Worm (Caenorhabditis elegans) whole organism, L2 larva: ENCODE results near the gene ets-5.
A peak's percentile ranks its signal among the peaks of the same experiment; 100 is the strongest.

ENCODE experiments used
- C34F6.9 ChIP-seq: fragments of 150-350 bp; optimal IDR thresholded peaks from 2 replicates; lab custom pipeline; 2014; ENCODE audit warnings: missing biosample characterization, missing genetic modification characterization
- R02D3.7 ChIP-seq: fragments of 150-350 bp; optimal IDR thresholded peaks from 2 replicates; lab custom pipeline; 2014; ENCODE audit warnings: missing biosample characterization, missing genetic modification characterization
- Y55F3AM.14 ChIP-seq: fragments of 200-800 bp; sonication (Bioruptor generic); optimal IDR thresholded peaks from 2 replicates; lab custom pipeline; 2018; ENCODE audit warnings: mild to moderate bottlenecking, missing genetic modification characterization, missing compliant biosample characterization
- ZK546.5 ChIP-seq: sonication (generic microtip); optimal IDR thresholded peaks from 2 replicates; lab custom pipeline; 2017; ENCODE audit warnings: missing biosample characterization, missing genetic modification characterization
- alr-1 ChIP-seq: fragments of 150-350 bp; optimal IDR thresholded peaks from 2 replicates; lab custom pipeline; 2014; ENCODE audit warnings: missing biosample characterization, missing genetic modification characterization
- aly-2 ChIP-seq: fragments of 150-350 bp; optimal IDR thresholded peaks from 2 replicates; lab custom pipeline; 2014; ENCODE audit warnings: missing biosample characterization, missing genetic modification characterization
- ama-1 ChIP-seq: fragments of 150-350 bp; optimal IDR thresholded peaks from 2 replicates; lab custom pipeline; 2018; ENCODE audit warnings: inconsistent platforms
- blmp-1 ChIP-seq: sonication (generic microtip); optimal IDR thresholded peaks from 2 replicates; lab custom pipeline; 2017; ENCODE audit warnings: missing genetic modification characterization, mild to moderate bottlenecking, missing compliant biosample characterization, antibody characterized with exemption, moderate library complexity; ENCODE audit not compliant: insufficient read depth
- ceh-16 ChIP-seq: fragments of 150-350 bp; optimal IDR thresholded peaks from 2 replicates; lab custom pipeline; 2014; ENCODE audit warnings: missing biosample characterization, missing genetic modification characterization
- ceh-82 ChIP-seq: fragments of 150-350 bp; optimal IDR thresholded peaks from 2 replicates; lab custom pipeline; 2014; ENCODE audit warnings: missing biosample characterization, missing genetic modification characterization
- crh-2 ChIP-seq: sonication (generic microtip); optimal IDR thresholded peaks from 2 replicates; lab custom pipeline; 2017; ENCODE audit warnings: missing biosample characterization, missing genetic modification characterization
- dmd-4 ChIP-seq: sonication (generic microtip); optimal IDR thresholded peaks from 2 replicates; lab custom pipeline; 2017; ENCODE audit warnings: missing biosample characterization, missing genetic modification characterization
- egl-27 ChIP-seq: sonication (generic microtip); optimal IDR thresholded peaks from 3 replicates; lab custom pipeline; 2017; ENCODE audit warnings: missing biosample characterization, missing genetic modification reagents, missing genetic modification characterization
- elt-1 ChIP-seq: fragments of 150-350 bp; optimal IDR thresholded peaks from 2 replicates; lab custom pipeline; 2014; ENCODE audit warnings: missing biosample characterization, missing genetic modification characterization
- elt-3 ChIP-seq: sonication (generic microtip); optimal IDR thresholded peaks from 2 replicates; lab custom pipeline; 2017; ENCODE audit warnings: missing biosample characterization, missing genetic modification characterization
- fos-1 ChIP-seq: fragments of 150-350 bp; optimal IDR thresholded peaks from 2 replicates; lab custom pipeline; 2014; ENCODE audit warnings: missing biosample characterization, missing genetic modification characterization
- lin-11 ChIP-seq: fragments of 150-350 bp; sonication (generic microtip); optimal IDR thresholded peaks from 2 replicates; lab custom pipeline; 2014; ENCODE audit warnings: missing biosample characterization, missing genetic modification characterization, inconsistent platforms, mixed read lengths
- lin-13 ChIP-seq: fragments of 150-350 bp; optimal IDR thresholded peaks from 2 replicates; lab custom pipeline; 2014; ENCODE audit warnings: missing biosample characterization, missing genetic modification reagents, missing genetic modification characterization
- lsy-2 ChIP-seq, 2 experiments: fragments of 150-350 bp in 1 of 2; sonication (generic microtip) in 1 of 2; optimal IDR thresholded peaks; 2 replicates each; lab custom pipeline; 2014 to 2017; ENCODE audit warnings: missing biosample characterization in 2 of 2, missing genetic modification characterization in 2 of 2
- mab-5 ChIP-seq: fragments of 150-350 bp; optimal IDR thresholded peaks from 2 replicates; lab custom pipeline; 2014; ENCODE audit warnings: missing biosample characterization, missing genetic modification characterization
- mbf-1 ChIP-seq: sonication (generic microtip); optimal IDR thresholded peaks from 2 replicates; lab custom pipeline; 2017; ENCODE audit warnings: missing biosample characterization, missing genetic modification characterization
- nhr-10 ChIP-seq: sonication (generic microtip); optimal IDR thresholded peaks from 2 replicates; lab custom pipeline; 2017; ENCODE audit warnings: missing biosample characterization, missing genetic modification characterization
- nhr-11 ChIP-seq: fragments of 150-350 bp; optimal IDR thresholded peaks from 2 replicates; lab custom pipeline; 2014; ENCODE audit warnings: missing biosample characterization, missing genetic modification characterization
- nhr-12 ChIP-seq: fragments of 150-350 bp; optimal IDR thresholded peaks from 2 replicates; lab custom pipeline; 2014; ENCODE audit warnings: missing biosample characterization, missing genetic modification characterization
- nhr-21 ChIP-seq: fragments of 150-350 bp; optimal IDR thresholded peaks from 2 replicates; lab custom pipeline; 2014; ENCODE audit warnings: missing biosample characterization, missing genetic modification characterization
- nhr-23 ChIP-seq: fragments of 150-350 bp; optimal IDR thresholded peaks from 2 replicates; lab custom pipeline; 2014; ENCODE audit warnings: missing biosample characterization, missing genetic modification reagents, missing genetic modification characterization
- nhr-237 ChIP-seq: fragments of 150-350 bp; optimal IDR thresholded peaks from 2 replicates; lab custom pipeline; 2014; ENCODE audit warnings: missing biosample characterization, missing genetic modification characterization
- nhr-25 ChIP-seq: fragments of 150-350 bp; sonication (generic microtip); optimal IDR thresholded peaks from 3 replicates; lab custom pipeline; 2014; ENCODE audit warnings: missing biosample characterization, missing genetic modification characterization
- peb-1 ChIP-seq: fragments of 150-350 bp; optimal IDR thresholded peaks from 2 replicates; lab custom pipeline; 2014; ENCODE audit warnings: missing biosample characterization, missing genetic modification characterization
- skn-1 ChIP-seq: sonication (generic microtip); optimal IDR thresholded peaks from 2 replicates; lab custom pipeline; 2017; ENCODE audit warnings: missing biosample characterization, missing genetic modification characterization
- sma-3 ChIP-seq: sonication (generic microtip); optimal IDR thresholded peaks from 2 replicates; lab custom pipeline; 2016; ENCODE audit warnings: missing genetic modification reagents, missing genetic modification characterization, missing compliant biosample characterization
- sma-9 ChIP-seq, 2 experiments: fragments of 150-350 bp in 1 of 2; sonication (generic microtip) in 1 of 2; optimal IDR thresholded peaks; 2 replicates each; lab custom pipeline; 2014 to 2016; ENCODE audit warnings: missing genetic modification characterization in 2 of 2, mild to moderate bottlenecking in 1 of 2, missing biosample characterization in 1 of 2, missing compliant biosample characterization in 1 of 2, missing genetic modification reagents in 1 of 2, moderate library complexity in 1 of 2
- snpc-4 ChIP-seq: fragments of 150-350 bp; optimal IDR thresholded peaks from 2 replicates; lab custom pipeline; 2014; ENCODE audit warnings: missing biosample characterization, missing genetic modification characterization
- unc-39 ChIP-seq: fragments of 150-350 bp; optimal IDR thresholded peaks from 2 replicates; lab custom pipeline; 2014; ENCODE audit warnings: missing biosample characterization, missing genetic modification characterization
- unc-55 ChIP-seq: fragments of 150-350 bp; sonication (generic microtip); optimal IDR thresholded peaks from 3 replicates; lab custom pipeline; 2014; ENCODE audit warnings: missing biosample characterization, missing genetic modification reagents, missing genetic modification characterization
- zag-1 ChIP-seq: fragments of 150-350 bp; optimal IDR thresholded peaks from 2 replicates; lab custom pipeline; 2014; ENCODE audit warnings: missing biosample characterization, missing genetic modification characterization
- ztf-1 ChIP-seq: fragments of 200-800 bp; sonication (Bioruptor generic); conservative IDR thresholded peaks from 2 replicates; pipeline ENCODE4 v1.3.6; 2022; ENCODE audit warnings: missing genetic modification characterization, missing compliant biosample characterization
- ztf-11 ChIP-seq: sonication (generic microtip); optimal IDR thresholded peaks from 2 replicates; lab custom pipeline; 2017; ENCODE audit warnings: missing biosample characterization, missing genetic modification characterization

The ets-5 gene

ce11 chrX:5063750-5064652 lies 20.3 kb downstream of the ets-5 start, which contains the start of gene C24H10.2 (continued):
- TF ChIP-seq nhr-21 (tag; lab: Kevin White, UChicago) (no peak), fos-1 (tag; lab: Kevin White, UChicago) (peak; percentile 35), R02D3.7 (tag; lab: Kevin White, UChicago) (no peak), nhr-12 (no peak), ztf-1 (no peak)

ce11 chrX:5061763-5062162 lies 22.6 kb downstream of the ets-5 start:
- TF ChIP-seq nhr-23 (tag; lab: Kevin White, UChicago) (no peak), ceh-16 (tag; lab: Kevin White, UChicago) (peak; percentile 43), nhr-237 (tag; lab: Kevin White, UChicago) (no peak), peb-1 (no peak), elt-1 (tag; lab: Kevin White, UChicago) (peak; percentile 82), ztf-11 (tag; lab: Kevin White, UChicago) (no peak), sma-9 (GFP tag; optimal IDR thresholded peaks at IDR 0.05; lab: Kevin White, UChicago) (peak; percentile 36), sma-9 (tag; optimal IDR thresholded peaks at IDR 0.05; lab: Kevin White, UChicago) (no peak), aly-2 (no peak), nhr-11 (tag; lab: Kevin White, UChicago) (no peak), nhr-12 (no peak)
- TF ChIP-seq, all 48 proteins: peak for 3

ce11 chrX:5060756-5061155 lies 23.6 kb downstream of the ets-5 start, which contains the start of gene C24H10.3:
Gene C24H10.3, plus strand, starts transcription at chrX:5061056.
- TF ChIP-seq ceh-16 (tag; lab: Kevin White, UChicago) (no peak), fos-1 (tag; lab: Kevin White, UChicago) (no peak), nhr-237 (tag; lab: Kevin White, UChicago) (no peak)

ce11 chrX:5059163-5059562 lies 25.2 kb downstream of the ets-5 start, which contains the start of gene C24H10.4:
Gene C24H10.4, minus strand, starts transcription at chrX:5059263.
- TF ChIP-seq crh-2 (tag; lab: Kevin White, UChicago) (no peak), ceh-82 (tag; lab: Kevin White, UChicago) (no peak), zag-1 (tag; lab: Kevin White, UChicago) (no peak), C34F6.9 (tag; lab: Kevin White, UChicago) (no peak), unc-39 (tag; lab: Kevin White, UChicago) (no peak), blmp-1 (no peak), ztf-1 (no peak), fos-1 (tag; lab: Kevin White, UChicago) (no peak), elt-3 (tag; lab: Kevin White, UChicago) (no peak), unc-55 (GFP tag; lab: Kevin White, UChicago) (no peak), nhr-12 (no peak), Y55F3AM.14 (no peak), sma-3 (GFP tag; lab: Kevin White, UChicago) (no peak), alr-1 (tag; lab: Kevin White, UChicago) (no peak), dmd-4 (tag; lab: Kevin White, UChicago) (no peak), nhr-10 (tag; lab: Kevin White, UChicago) (no peak), skn-1 (tag; lab: Kevin White, UChicago) (no peak), ama-1 (lab: Kevin White, UChicago) (no peak)
- TF ChIP-seq, all 48 proteins: peak for 0

ce11 chrX:5043887-5044286 lies 40.4 kb downstream of the ets-5 start, which contains the start of gene Y64H9A.2:
Gene Y64H9A.2, plus strand, starts transcription at chrX:5043976.
- no peak for TF ChIP-seq dmd-4 (tag; lab: Kevin White, UChicago)
- TF ChIP-seq nhr-11 (tag; lab: Kevin White, UChicago): no peak
- no peak for TF ChIP-seq snpc-4

ce11 chrX:5040038-5040437 lies 44.3 kb downstream of the ets-5 start:
- no peak for TF ChIP-seq nhr-12
- TF ChIP-seq sma-3 (GFP tag; lab: Kevin White, UChicago): no peak
- TF ChIP-seq ztf-1: no peak
- TF ChIP-seq ZK546.5 (tag; lab: Kevin White, UChicago): no peak
- TF ChIP-seq crh-2 (tag; lab: Kevin White, UChicago): no peak
- no peak for TF ChIP-seq lin-11 (tag; lab: Kevin White, UChicago)
- TF ChIP-seq nhr-21 (tag; lab: Kevin White, UChicago): no peak
- no peak for TF ChIP-seq zag-1 (tag; lab: Kevin White, UChicago)
- no peak for TF ChIP-seq alr-1 (tag; lab: Kevin White, UChicago)
- TF ChIP-seq elt-3 (tag; lab: Kevin White, UChicago): no peak
- TF ChIP-seq mab-5 (tag; lab: Kevin White, UChicago): no peak
- no peak for TF ChIP-seq lsy-2 (tag; optimal IDR thresholded peaks at IDR 0.05; lab: Kevin White, UChicago)
- no peak for TF ChIP-seq egl-27 (tag; lab: Kevin White, UChicago)
- no peak for TF ChIP-seq R02D3.7 (tag; lab: Kevin White, UChicago)
- no peak for TF ChIP-seq skn-1 (tag; lab: Kevin White, UChicago)
- TF ChIP-seq nhr-10 (tag; lab: Kevin White, UChicago): no peak
- no peak for TF ChIP-seq nhr-25 (tag; lab: Kevin White, UChicago)
- TF ChIP-seq mbf-1: no peak
- no peak for TF ChIP-seq lin-13
